Worm (Caenorhabditis elegans) whole organism, early embryonic: ENCODE results near the gene cku-80.

Experiments used
- sea-1 ChIP-seq: fragments of 200-800 bp; sonication (Bioruptor generic); conservative IDR thresholded peaks from 2 replicates; pipeline ENCODE4 v1.3.6; 2022; ENCODE audit warnings: missing genetic modification characterization, missing compliant biosample characterization
- tbx-11 ChIP-seq: fragments of 200-800 bp; sonication (Bioruptor generic); IDR thresholded peaks from 2 replicates; pipeline ENCODE4 v1.3.6; 2022; ENCODE audit warnings: missing genetic modification characterization, missing compliant biosample characterization

DNA sequence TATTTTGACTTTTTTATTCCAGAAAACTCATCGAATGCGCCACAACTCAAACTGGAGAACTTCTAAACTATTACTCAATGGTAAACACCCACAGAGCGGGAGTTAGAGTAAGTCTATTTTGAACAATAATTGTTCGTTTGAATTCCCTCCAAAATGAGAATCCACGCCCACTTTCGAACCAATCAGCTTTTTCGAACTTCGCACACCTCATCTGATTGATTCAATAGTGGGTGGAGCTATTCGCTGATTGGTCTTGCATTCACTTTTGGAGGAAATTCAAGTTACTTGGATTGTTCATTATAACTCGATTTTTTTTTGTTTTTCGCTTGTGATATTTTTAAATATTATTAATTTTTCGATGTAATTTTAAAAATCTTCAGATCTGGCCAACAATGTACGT lies 23.8 kb upstream of the cku-80 start:
- no peak for TF ChIP-seq sea-1 (GFP tag; lab: Robert Waterston, UW)
- no peak for TF ChIP-seq tbx-11 (GFP tag; lab: Robert Waterston, UW)
